Worm (Caenorhabditis elegans) whole organism, young adult: ENCODE measurements around the gene M02D8.2.

Experiments
- mcd-1 ChIP-seq: fragments of 200-800 bp; sonication (Bioruptor generic); IDR thresholded peaks from 2 replicates; pipeline ENCODE4 v1.3.6; 2022; ENCODE audit warnings: missing genetic modification reagents, missing genetic modification characterization, missing compliant biosample characterization

M02D8.2 gene

DNA sequence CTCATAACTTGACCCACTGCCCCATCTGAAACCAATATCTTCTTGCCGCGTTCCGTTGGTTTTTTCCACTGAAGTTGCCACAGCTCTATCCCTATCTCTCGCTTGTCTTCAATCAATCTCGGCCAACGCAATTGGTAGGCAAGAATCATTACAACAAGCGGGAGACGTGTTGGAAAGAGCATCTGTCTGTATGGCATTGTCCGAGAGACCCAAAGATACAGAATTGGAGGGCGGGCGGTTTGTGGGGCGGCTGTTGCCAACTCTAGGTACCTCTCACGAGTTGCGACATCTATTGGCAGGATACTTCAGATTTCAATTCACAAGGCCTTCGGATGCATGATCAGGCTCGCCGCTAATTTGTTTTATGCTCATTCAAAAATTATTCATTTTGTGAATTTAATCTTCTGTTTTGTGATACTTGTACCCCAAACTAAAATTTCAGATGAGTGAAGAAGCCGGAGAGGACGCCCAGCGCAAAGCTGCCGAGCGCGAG, 49.6 kb downstream of the M02D8.2 start, which contains the start of gene unc-27 (continued):
- TF ChIP-seq mcd-1 (GFP tag; lab: Robert Waterston, UW) = no peak
